Fruit fly (Drosophila melanogaster): Measurements from ENCODE around the gene CG33912.

Gene CG33912

DNA sequence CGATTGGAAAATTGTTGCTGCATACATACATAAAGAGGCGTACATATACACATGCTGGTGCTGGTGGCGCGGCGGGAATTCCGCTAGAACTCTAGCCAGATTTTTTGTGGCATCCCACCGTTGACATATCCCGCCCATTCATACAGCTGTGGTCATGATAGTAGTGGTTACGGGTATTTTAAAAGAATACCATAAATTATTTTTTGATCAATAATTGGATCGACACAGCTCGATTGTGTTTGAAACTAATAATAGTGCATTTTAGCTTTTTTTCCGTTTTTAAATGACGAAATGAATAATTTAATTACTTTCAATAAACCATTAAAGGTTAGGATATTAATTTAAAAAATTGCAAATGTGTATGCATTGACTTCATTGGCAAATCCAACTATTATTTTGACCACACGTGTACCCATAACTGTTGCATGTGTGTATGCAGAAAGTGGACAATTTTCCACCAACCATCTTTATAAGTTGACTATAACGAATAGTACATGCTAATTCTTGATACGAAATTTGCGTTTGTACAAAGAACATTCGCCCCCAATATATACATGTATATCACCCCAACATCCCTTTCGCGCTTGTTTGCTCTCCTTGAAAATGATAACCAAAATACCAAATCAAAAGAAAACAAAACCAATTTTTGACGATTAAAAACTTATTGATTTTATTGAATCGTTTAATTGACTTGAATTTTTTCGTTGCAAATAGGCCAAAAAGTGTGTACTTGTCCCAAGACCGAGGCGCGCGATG, 16.6 kb upstream of the CG33912 start:
- TF ChIP-seq CG17801 (GFP tag; optimal IDR thresholded peaks at IDR 0.05; ENCODE audit: partially characterized antibody): peak; percentile 71

DNA sequence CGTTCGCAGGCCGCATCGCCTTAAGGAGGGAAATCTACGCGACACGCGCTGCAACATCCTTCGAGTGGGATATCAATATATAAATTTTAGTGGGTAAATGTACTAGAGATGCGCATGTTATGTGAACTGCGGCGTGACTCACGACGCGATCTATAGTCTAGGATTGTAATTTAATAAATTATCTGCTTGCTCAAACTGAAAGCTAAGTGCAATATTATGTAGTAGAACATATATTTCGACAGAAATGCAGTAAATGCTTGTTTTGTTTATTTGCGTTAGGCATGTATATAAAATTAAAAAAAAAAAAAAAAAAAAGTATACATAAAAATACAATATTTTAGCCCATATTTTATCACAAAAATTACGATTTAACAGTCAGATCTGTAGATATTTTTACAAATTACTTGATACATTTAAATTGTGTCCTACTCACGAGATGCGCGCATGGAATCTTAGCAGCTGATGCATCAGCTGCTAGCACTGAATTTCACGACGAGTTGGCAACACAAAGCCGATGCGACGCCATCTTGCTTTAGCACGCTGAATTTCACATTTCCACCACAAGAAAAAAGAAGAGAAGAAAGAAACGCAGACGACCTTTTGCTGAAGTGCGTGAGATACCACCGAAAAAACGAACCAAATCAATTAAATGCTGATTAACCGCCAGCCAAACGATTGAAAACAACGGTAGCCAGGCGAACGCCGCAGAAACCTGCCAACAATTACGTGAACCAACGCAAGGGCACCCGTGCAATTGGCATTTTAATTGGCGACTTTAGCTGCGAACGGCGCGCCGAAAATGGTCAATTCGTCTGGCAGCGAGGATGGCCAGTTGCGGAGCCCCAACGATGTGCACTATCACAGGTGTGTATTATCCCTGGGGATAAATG, 15.8 kb upstream of the CG33912 start, which contains the start of the genes CG4042 and Pitslre:
CG4042 (minus strand) TSS at position 507 of the 890 bp plus-strand sequence.
Pitslre (plus strand) TSS at position 528 of the 890 bp plus-strand sequence.
- no peak for TF ChIP-seq CG17801 (GFP tag; optimal IDR thresholded peaks at IDR 0.05; ENCODE audit: partially characterized antibody)

dm6 chr3L:20769350-20769749, 13.9 kb upstream of the CG33912 start, which contains the start of the genes CG4074 and CG4186:
Gene CG4074 (minus strand): TSS chr3L:20769500.
Gene CG4186 (plus strand): TSS chr3L:20769586.
- no peak for TF ChIP-seq CG17801 (GFP tag; optimal IDR thresholded peaks at IDR 0.05; ENCODE audit: partially characterized antibody)

DNA sequence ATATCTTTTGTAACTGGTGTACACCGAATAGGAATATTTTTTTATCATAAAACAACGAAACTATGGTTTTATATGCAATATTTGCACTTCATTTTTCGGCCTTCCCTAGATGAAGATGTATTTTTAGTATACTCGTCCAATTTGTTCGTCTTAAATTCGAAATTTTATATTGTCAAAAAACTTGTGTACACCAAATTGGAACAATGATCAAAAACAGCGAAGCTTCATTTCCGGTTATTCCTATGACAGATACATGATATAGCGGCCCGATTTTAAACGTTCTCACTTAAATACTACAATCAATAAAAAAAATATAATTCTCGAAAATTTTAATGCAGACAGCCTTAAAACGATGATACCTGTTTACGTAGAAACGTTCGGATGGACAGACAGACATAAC, 11.7 kb upstream of the CG33912 start:
- no peak for TF ChIP-seq CG17801 (GFP tag; optimal IDR thresholded peaks at IDR 0.05; ENCODE audit: partially characterized antibody)

dm6 chr3L:20761482-20761881, 6.0 kb upstream of the CG33912 start:
- no peak for TF ChIP-seq CG17801 (GFP tag; optimal IDR thresholded peaks at IDR 0.05; ENCODE audit: partially characterized antibody)

- TF ChIP-seq CG17801 (GFP tag; optimal IDR thresholded peaks at IDR 0.05; ENCODE audit: partially characterized antibody): no peak
Observed at dm6 chr3L:20758583-20758982, 3.1 kb upstream of the CG33912 start, which contains the start of gene CG43251. Gene CG43251 (plus strand): TSS chr3L:20758883.

- no peak for TF ChIP-seq CG17801 (GFP tag; optimal IDR thresholded peaks at IDR 0.05; ENCODE audit: partially characterized antibody)
Observed at dm6 chr3L:20752964-20753363, 2.5 kb downstream of the CG33912 start.

- no peak for TF ChIP-seq CG17801 (GFP tag; optimal IDR thresholded peaks at IDR 0.05; ENCODE audit: partially characterized antibody)
Observed at dm6 chr3L:20750391-20750790, 5.1 kb downstream of the CG33912 start.

DNA sequence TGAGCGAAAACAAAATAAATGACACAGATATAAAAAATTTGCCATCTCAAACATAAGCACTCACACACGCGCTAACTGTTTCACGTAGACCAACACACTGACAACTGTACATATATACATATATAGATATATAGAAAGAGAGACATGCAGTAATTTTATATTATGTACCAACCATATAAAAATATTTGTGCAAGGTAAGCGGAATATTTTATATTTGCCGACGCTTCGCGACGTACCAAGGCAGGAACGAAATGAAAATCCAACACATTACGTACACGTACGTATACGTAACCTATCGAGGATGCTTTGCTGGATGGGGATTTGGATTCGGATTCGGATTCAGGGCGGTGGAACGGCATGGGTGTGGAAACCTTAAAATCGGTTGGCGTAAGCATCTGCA, 6.9 kb downstream of the CG33912 start:
- TF ChIP-seq CG17801 (GFP tag; optimal IDR thresholded peaks at IDR 0.05; ENCODE audit: partially characterized antibody): no peak

DNA sequence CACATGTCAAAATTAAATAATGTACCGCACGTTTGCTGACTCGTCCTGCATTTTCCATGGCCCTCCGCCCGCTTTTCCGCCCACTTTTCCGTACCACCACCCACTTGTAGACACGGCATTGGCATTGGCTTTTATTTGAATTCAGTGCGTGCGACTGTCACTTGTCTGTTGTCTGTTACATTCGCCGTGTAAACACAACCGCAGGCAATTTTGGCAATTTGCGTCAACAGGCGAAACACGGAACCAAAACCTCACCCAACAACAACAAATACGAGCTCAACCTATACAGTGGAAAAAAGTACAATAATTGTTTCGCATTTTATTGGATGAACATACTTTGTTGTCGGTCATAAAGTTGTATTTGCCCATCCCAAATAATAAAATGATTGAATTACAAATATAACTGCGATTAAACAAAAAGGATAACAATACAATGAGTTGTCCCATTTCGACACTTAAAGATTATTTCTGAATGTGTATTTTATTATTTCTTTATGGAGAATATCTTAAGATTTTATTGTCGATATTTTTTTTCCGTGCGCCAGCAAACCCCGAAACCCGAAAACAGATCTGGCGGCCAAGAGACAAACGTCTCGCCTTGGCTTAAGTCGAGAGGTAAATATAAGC, 8.1 kb downstream of the CG33912 start:
- no peak for TF ChIP-seq CG17801 (GFP tag; optimal IDR thresholded peaks at IDR 0.05; ENCODE audit: partially characterized antibody)

dm6 chr3L:20739414-20739813, 16.1 kb downstream of the CG33912 start, which contains the start of gene Gr77a:
Gene Gr77a (minus strand): TSS chr3L:20739430.
- TF ChIP-seq CG17801 (GFP tag; optimal IDR thresholded peaks at IDR 0.05; ENCODE audit: partially characterized antibody): no peak

- no peak for TF ChIP-seq CG17801 (GFP tag; optimal IDR thresholded peaks at IDR 0.05; ENCODE audit: partially characterized antibody)
Observed at dm6 chr3L:20737346-20737745, 18.1 kb downstream of the CG33912 start.

dm6 chr3L:20736266-20736665, 19.2 kb downstream of the CG33912 start:
- no peak for TF ChIP-seq CG17801 (GFP tag; optimal IDR thresholded peaks at IDR 0.05; ENCODE audit: partially characterized antibody)

- no peak for TF ChIP-seq CG17801 (GFP tag; optimal IDR thresholded peaks at IDR 0.05; ENCODE audit: partially characterized antibody)
Observed at dm6 chr3L:20734258-20734624, 21.2 kb downstream of the CG33912 start.
